Worm (Caenorhabditis elegans) whole organism, midembryonic: ENCODE data around the gene rpl-29.

ENCODE experiments used
- T22C8.4 ChIP-seq: fragments of 200-800 bp; sonication (Bioruptor generic); IDR thresholded peaks from 2 replicates; pipeline ENCODE4 v1.3.6; 2022; ENCODE audit warnings: missing genetic modification characterization, missing compliant biosample characterization
- cog-1 ChIP-seq: sonication (generic microtip); optimal IDR thresholded peaks from 2 replicates; lab custom pipeline; 2016; ENCODE audit warnings: missing genetic modification characterization, missing compliant biosample characterization
- flt-1 ChIP-seq: fragments of 200-800 bp; sonication (Bioruptor generic); IDR thresholded peaks from 2 replicates; pipeline ENCODE4 v1.3.6; 2022; ENCODE audit warnings: missing genetic modification characterization, missing compliant biosample characterization
- klf-2 ChIP-seq: fragments of 200-800 bp; sonication (Bioruptor generic); conservative IDR thresholded peaks from 2 replicates; pipeline ENCODE4 v1.3.6; 2022; ENCODE audit warnings: missing genetic modification reagents, missing genetic modification characterization, missing compliant biosample characterization
- med-1 ChIP-seq: sonication (generic microtip); optimal IDR thresholded peaks from 2 replicates; lab custom pipeline; 2017; ENCODE audit warnings: missing genetic modification characterization, mild to moderate bottlenecking, missing compliant biosample characterization, antibody characterized with exemption, missing genetic modification reagents; ENCODE audit not compliant: insufficient read depth
- ref-1 ChIP-seq: fragments of 200-800 bp; sonication (Bioruptor generic); conservative IDR thresholded peaks from 2 replicates; pipeline ENCODE4 v1.3.6; 2022; ENCODE audit warnings: missing genetic modification reagents, missing genetic modification characterization, missing compliant biosample characterization
- tab-1 ChIP-seq: fragments of 200-800 bp; sonication (Bioruptor generic); IDR thresholded peaks from 2 replicates; pipeline ENCODE4 v1.3.6; 2022; ENCODE audit warnings: missing genetic modification characterization, missing compliant biosample characterization
- ztf-23 ChIP-seq: fragments of 200-800 bp; sonication (Bioruptor generic); IDR thresholded peaks from 2 replicates; pipeline ENCODE4 v1.3.6; 2022; ENCODE audit warnings: missing genetic modification reagents, missing genetic modification characterization, missing compliant biosample characterization
- ztf-29 ChIP-seq: fragments of 200-800 bp; sonication (Bioruptor generic); IDR thresholded peaks from 2 replicates; pipeline ENCODE4 v1.3.6; 2022; ENCODE audit warnings: missing genetic modification reagents, missing genetic modification characterization, missing compliant biosample characterization

DNA sequence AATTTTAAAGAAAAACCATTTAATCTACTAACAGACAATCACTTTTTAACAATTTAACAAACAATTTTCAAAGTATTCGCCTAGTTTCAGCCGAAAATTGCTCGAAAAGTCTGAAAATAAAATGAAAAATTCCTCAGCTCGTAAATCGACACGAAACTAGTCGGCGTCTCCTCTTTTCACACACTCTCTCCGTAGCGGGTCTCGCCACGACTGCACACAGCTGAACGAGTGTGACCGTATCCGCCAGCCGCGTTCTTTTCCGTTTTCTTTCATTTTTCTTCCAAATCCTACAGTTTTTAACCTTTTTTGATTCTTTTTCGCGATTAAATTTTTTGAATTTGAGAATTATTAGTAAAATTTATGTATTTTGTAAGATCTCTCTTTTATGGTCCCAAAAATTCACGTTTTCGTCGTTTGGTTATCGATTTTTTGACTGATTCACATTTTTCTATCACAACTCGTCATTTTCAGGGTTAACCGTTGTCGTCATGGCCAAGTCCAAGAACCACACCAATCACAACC is at the start of gene rpl-29:
- TF ChIP-seq ztf-23 (GFP tag; lab: Robert Waterston, UW) (no peak), med-1 (GFP tag; lab: Kevin White, UChicago) (no peak), ref-1 (GFP tag; lab: Robert Waterston, UW) (no peak), klf-2 (GFP tag; lab: Robert Waterston, UW) (0 out of 2 replicates have a peak, but pooled peaks have one; percentile 19), tab-1 (GFP tag; lab: Robert Waterston, UW) (no peak), T22C8.4 (GFP tag; lab: Robert Waterston, UW) (peak; percentile 68), cog-1 (tag; lab: Kevin White, UChicago) (peak; percentile 50), flt-1 (GFP tag; lab: Robert Waterston, UW) (0 out of 2 replicates have a peak, but pooled peaks have one; percentile 44), ztf-29 (no peak)
